Fruit fly (Drosophila melanogaster) whole organism: ENCODE data around the gene XNP.

Source experiments
- CG8478 ChIP-seq: fragments of >200 bp; optimal IDR thresholded peaks from 2 replicates; lab custom pipeline; 2018; ENCODE audit warnings: inconsistent platforms
- Dll ChIP-seq: fragments of >200 bp; optimal IDR thresholded peaks from 2 replicates; lab custom pipeline; 2017
- pan ChIP-seq: fragments of >200 bp; optimal IDR thresholded peaks from 2 replicates; lab custom pipeline; 2017
- psq ChIP-seq: fragments of >200 bp; optimal IDR thresholded peaks from 2 replicates; lab custom pipeline; 2017
- usp ChIP-seq: fragments of >200 bp; optimal IDR thresholded peaks from 2 replicates; lab custom pipeline; 2017; ENCODE audit warnings: missing biosample characterization, missing genetic modification characterization, mixed read lengths

DNA sequence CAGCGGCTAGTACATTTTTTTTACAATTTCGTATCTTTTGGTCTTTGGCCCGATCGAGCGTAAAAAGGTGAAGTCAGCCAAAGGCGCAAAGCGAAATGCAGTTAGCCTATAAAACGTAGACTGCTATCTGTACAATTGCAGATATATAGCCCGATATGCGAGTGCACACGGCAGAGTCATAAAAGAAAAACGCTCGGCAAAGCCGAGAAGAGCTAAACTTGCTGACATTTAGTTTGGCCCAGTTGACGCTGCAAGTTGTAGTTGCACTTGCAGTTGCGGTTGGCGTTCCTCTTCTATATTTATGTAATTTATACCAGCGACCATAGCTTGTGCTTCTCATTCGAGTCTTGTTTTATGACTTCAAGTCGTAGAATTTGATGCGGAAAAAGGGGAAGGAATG lies 22.0 kb downstream of the XNP start:
- TF ChIP-seq CG8478 (lab: Kevin White, UChicago) (no peak), pan (lab: Kevin White, UChicago) (no peak), Dll (lab: Kevin White, UChicago) (no peak), psq (no peak), usp (no peak)
